Fruit fly (Drosophila melanogaster): Measurements from ENCODE around the gene mRpL11.

Gene mRpL11

DNA sequence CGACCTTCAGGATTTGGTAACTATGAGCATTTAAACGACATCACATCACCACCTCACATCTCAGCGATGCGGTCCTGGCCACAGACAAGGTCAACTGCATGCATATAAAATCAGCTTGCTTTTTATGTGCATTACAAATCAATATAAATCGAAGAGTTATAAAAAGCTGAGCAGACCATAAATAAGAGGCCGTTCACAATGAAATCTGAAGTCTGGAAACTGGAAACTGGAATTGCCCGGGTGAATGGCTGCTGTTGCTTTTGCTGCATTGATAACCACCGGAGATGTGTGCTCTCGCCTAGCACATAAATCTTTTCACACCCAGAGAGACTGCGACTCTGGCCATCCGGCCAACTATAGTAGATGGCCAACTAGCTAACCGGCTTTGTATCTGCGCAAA lies 49.3 kb upstream of the mRpL11 start:
- TF ChIP-seq CG11093 (GFP tag; IDR thresholded peaks at IDR 0.05) (no peak), sens (GFP tag) (peak; percentile 24), CG11456 (GFP tag; IDR thresholded peaks at IDR 0.05) (0 out of 3 replicates have a peak, but pooled peaks have one; percentile 9)

DNA sequence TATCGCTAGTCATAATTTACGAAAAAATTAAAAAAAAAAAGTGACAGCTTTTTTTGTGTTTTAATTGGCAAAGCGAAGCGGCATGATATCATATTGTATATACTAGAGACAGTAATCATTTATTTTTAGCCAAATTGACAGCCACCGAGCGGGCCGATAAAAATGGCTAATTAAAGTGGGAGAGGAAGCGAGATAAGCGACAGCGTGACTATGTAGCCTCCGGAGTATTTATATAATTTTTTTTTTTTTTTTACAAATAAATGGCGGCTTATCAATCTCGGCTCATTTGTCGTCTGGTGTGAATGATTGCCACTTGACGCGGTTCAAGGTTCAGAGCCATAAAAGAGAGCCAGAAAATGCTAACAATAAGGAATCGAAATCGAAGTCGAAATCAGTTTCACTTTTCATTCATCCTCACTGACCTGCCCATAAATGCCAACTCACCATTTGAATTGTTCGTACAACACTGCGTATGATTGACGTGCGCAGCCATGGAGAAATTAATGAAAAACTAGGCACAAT lies 48.7 kb upstream of the mRpL11 start:
- no peak for TF ChIP-seq her (GFP tag; optimal IDR thresholded peaks at IDR 0.05)
- no peak for TF ChIP-seq unc-4 (GFP tag; IDR thresholded peaks at IDR 0.05; ENCODE audit: partially characterized antibody)
- no peak for TF ChIP-seq HmgZ (tag; optimal IDR thresholded peaks at IDR 0.05)
- TF ChIP-seq CG9876 (GFP tag; optimal IDR thresholded peaks at IDR 0.05) = no peak
- TF ChIP-seq eve (GFP tag; optimal IDR thresholded peaks at IDR 0.05) = peak in 1 of 2 experiments; percentile 5
- no peak for TF ChIP-seq oc (tag; optimal IDR thresholded peaks at IDR 0.05)
- peak; percentile 33 for TF ChIP-seq Blimp-1 (GFP tag; optimal IDR thresholded peaks at IDR 0.05)
- TF ChIP-seq exex (tag; optimal IDR thresholded peaks at IDR 0.05) = peak; percentile 65
- TF ChIP-seq Pdp1 (GFP tag; optimal IDR thresholded peaks at IDR 0.05) = peak in 1 of 2 experiments; percentile 7
- no peak for TF ChIP-seq scrt (GFP tag; optimal IDR thresholded peaks at IDR 0.05)
- TF ChIP-seq CG12219 (GFP tag; optimal IDR thresholded peaks at IDR 0.05) = no peak
- TF ChIP-seq HmgD (GFP tag; optimal IDR thresholded peaks at IDR 0.05) = no peak
- TF ChIP-seq otp (GFP tag; IDR thresholded peaks at IDR 0.05) = no peak

DNA sequence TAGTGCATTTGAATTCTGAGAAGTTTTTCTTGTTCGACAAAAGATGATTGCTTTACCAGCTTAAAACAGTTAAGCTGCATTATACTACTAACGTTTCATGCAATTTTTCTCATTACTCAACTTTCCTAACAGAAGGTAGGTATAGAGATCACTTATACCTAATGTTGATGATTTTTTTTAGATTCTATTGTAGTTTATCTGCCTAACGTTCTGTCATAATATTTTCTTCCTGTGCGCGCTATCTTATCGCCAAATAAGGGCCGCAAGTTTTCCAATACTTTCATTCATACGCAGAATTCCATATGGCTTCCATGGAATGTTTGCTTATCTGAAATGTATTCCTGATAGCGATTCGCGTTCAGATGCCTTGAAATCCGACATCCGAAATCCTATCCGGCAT lies 47.2 kb upstream of the mRpL11 start:
- TF ChIP-seq exex (tag; optimal IDR thresholded peaks at IDR 0.05) (peak; percentile 17), CoRest (tag; optimal IDR thresholded peaks at IDR 0.05) (no peak), sd (tag; optimal IDR thresholded peaks at IDR 0.05) (peak; percentile 87), GATAe (GFP tag; conservative IDR thresholded peaks at IDR 0.05) (peak; percentile 68; the same call in 1 of the 2 replicates), NFAT (GFP tag; IDR thresholded peaks at IDR 0.05) (no peak)

DNA sequence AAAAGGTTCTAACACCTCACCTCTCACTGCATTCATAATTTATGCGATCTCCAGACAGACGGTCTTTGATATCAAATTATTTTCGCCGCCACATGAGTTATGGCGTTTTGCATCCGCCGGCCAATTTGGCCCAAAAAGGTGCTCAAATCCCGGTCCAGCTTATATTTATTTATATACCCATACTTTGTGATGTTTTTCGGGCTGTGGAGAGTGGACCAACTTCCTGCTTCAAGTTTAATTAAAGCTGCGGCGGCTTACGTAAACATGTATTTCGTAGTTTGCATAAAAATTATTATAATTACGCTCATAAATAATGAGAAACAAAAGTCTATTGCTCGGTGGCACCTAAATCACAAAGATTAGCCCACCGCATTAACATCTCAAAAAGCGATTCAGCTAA lies 46.5 kb upstream of the mRpL11 start:
- peak in 1 of 2 experiments; percentile 18 for TF ChIP-seq Pdp1 (GFP tag; optimal IDR thresholded peaks at IDR 0.05)
- TF ChIP-seq Med (GFP tag) = peak; percentile 52
- no peak for TF ChIP-seq CG2889 (GFP tag; IDR thresholded peaks at IDR 0.05)
- TF ChIP-seq sens (GFP tag) = peak; percentile 61

DNA sequence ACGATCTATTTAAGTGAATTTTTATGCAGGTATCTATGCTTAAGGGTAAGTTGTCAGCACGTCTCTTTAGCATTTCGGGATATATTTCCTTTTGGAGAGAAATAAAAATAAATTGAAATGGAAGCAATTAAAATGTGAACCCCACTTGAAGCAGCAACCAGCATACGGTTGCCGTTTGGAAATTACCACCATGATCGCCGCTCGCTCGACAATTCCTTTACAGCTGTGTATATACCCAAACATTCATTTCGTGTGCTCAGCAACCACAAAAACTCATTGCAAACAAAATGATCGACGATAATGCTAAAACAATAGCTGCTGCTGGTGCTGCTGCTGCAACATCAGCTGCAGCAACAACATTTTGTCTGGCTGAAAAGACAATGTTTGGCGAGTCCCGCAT lies 45.3 kb upstream of the mRpL11 start:
- TF ChIP-seq gcm (GFP tag; optimal IDR thresholded peaks at IDR 0.05) (peak; percentile 66), Myb (GFP tag; optimal IDR thresholded peaks at IDR 0.05) (no peak), CG9215 (GFP tag; IDR thresholded peaks at IDR 0.05) (no peak), CG17568 (GFP tag; optimal IDR thresholded peaks at IDR 0.05) (no peak), exex (tag; optimal IDR thresholded peaks at IDR 0.05) (no peak), CG32532 (GFP tag; IDR thresholded peaks at IDR 0.05) (no peak), CG12391 (tag; optimal IDR thresholded peaks at IDR 0.05) (no peak), CG31441 (GFP tag; IDR thresholded peaks at IDR 0.05) (no peak), HmgD (GFP tag; optimal IDR thresholded peaks at IDR 0.05) (no peak), chinmo (GFP tag; IDR thresholded peaks at IDR 0.05; ENCODE audit: partially characterized antibody) (no peak), ap (GFP tag; IDR thresholded peaks at IDR 0.05) (no peak), CG4854 (GFP tag; optimal IDR thresholded peaks at IDR 0.05) (no peak), Opbp (GFP tag; IDR thresholded peaks at IDR 0.05; ENCODE audit: partially characterized antibody) (no peak), CG33557 (GFP tag; optimal IDR thresholded peaks at IDR 0.05) (no peak), CG2120 (GFP tag; optimal IDR thresholded peaks at IDR 0.05) (no peak), Med (GFP tag) (peak; percentile 45), Nf-YA (GFP tag; IDR thresholded peaks at IDR 0.05) (peak; percentile 23; the same call in 1 of the 2 replicates), Poxn (GFP tag; IDR thresholded peaks at IDR 0.05) (no peak), Lhr (GFP tag; optimal IDR thresholded peaks at IDR 0.05) (no peak), HHEX (GFP tag; optimal IDR thresholded peaks at IDR 0.05) (no peak), Dfd (GFP tag; optimal IDR thresholded peaks at IDR 0.05) (no peak), twi (tag; optimal IDR thresholded peaks at IDR 0.05) (peak; percentile 78), CG31224 (GFP tag; IDR thresholded peaks at IDR 0.05) (no peak)

All from whole organism, embryonic.